Worm (Caenorhabditis elegans) whole organism, L1 larva: ENCODE results near the gene F09G8.7.

ENCODE experiments used
- C04F5.9 ChIP-seq: sonication (generic microtip); optimal IDR thresholded peaks from 2 replicates; lab custom pipeline; 2016; ENCODE audit warnings: missing genetic modification characterization, missing compliant biosample characterization
- C16A3.4 ChIP-seq: fragments of 150-350 bp; optimal IDR thresholded peaks from 2 replicates; lab custom pipeline; 2014; ENCODE audit warnings: missing biosample characterization, missing genetic modification characterization
- C34B4.2 ChIP-seq: sonication (generic microtip); optimal IDR thresholded peaks from 2 replicates; lab custom pipeline; 2017; ENCODE audit warnings: mild to moderate bottlenecking, missing genetic modification characterization, missing compliant biosample characterization
- F16B12.6 ChIP-seq: fragments of 150-350 bp; optimal IDR thresholded peaks from 2 replicates; lab custom pipeline; 2014; ENCODE audit warnings: missing biosample characterization, missing genetic modification characterization
- Y116A8C.19 ChIP-seq: sonication (generic microtip); optimal IDR thresholded peaks from 2 replicates; lab custom pipeline; 2016; ENCODE audit warnings: missing compliant biosample characterization, missing genetic modification characterization, borderline replicate concordance
- alr-1 ChIP-seq: fragments of 200-800 bp; sonication (Bioruptor generic); optimal IDR thresholded peaks from 2 replicates; lab custom pipeline; 2018; ENCODE audit warnings: borderline replicate concordance, mild to moderate bottlenecking, missing genetic modification characterization, missing compliant biosample characterization
- aly-2 ChIP-seq: fragments of 150-350 bp; optimal IDR thresholded peaks from 2 replicates; lab custom pipeline; 2014; ENCODE audit warnings: missing biosample characterization, missing genetic modification characterization
- ama-1 ChIP-seq: fragments of 150-350 bp; optimal IDR thresholded peaks from 2 replicates; lab custom pipeline; 2014
- blmp-1 ChIP-seq: fragments of 150-350 bp; optimal IDR thresholded peaks from 2 replicates; lab custom pipeline; 2014; ENCODE audit warnings: missing biosample characterization, missing genetic modification characterization
- ceh-63 ChIP-seq: fragments of 200-800 bp; sonication (Bioruptor generic); optimal IDR thresholded peaks from 2 replicates; lab custom pipeline; 2018; ENCODE audit warnings: mild to moderate bottlenecking, missing genetic modification characterization, missing compliant biosample characterization
- ceh-8 ChIP-seq: fragments of 200-800 bp; sonication (Bioruptor generic); optimal IDR thresholded peaks from 2 replicates; lab custom pipeline; 2018; ENCODE audit warnings: mild to moderate bottlenecking, missing genetic modification characterization, moderate library complexity, missing compliant biosample characterization
- ces-1 ChIP-seq: fragments of 150-350 bp; optimal IDR thresholded peaks from 2 replicates; lab custom pipeline; 2014; ENCODE audit warnings: missing biosample characterization, missing genetic modification reagents, missing genetic modification characterization
- dpl-1 ChIP-seq, 3 experiments: fragments of 150-350 bp in 2 of 3; sonication (generic microtip) in 1 of 3; optimal IDR thresholded peaks; 2 replicates each; lab custom pipeline; 2014 to 2017; ENCODE audit warnings: missing biosample characterization in 3 of 3, missing genetic modification characterization in 3 of 3, missing genetic modification reagents in 3 of 3
- efl-1 ChIP-seq, 4 experiments: fragments of 150-350 bp; optimal IDR thresholded peaks in 3 of 4; peaks in 1 of 4; 1 replicate in 1 of 4; 2 replicates in 3 of 4; lab custom pipeline; 2014; ENCODE audit warnings: missing biosample characterization in 2 of 4, missing genetic modification characterization in 2 of 4, missing genetic modification reagents in 2 of 4
- efl-3 ChIP-seq: fragments of 200-800 bp; sonication (Bioruptor generic); optimal IDR thresholded peaks from 2 replicates; lab custom pipeline; 2018; ENCODE audit warnings: mild to moderate bottlenecking, missing genetic modification characterization, missing compliant biosample characterization
- egl-13 ChIP-seq: sonication (generic microtip); optimal IDR thresholded peaks from 2 replicates; lab custom pipeline; 2016; ENCODE audit warnings: missing genotype, missing genetic modification reagents, missing genetic modification characterization, missing compliant biosample characterization
- egl-27 ChIP-seq, 2 experiments: fragments of 150-350 bp in 1 of 2; sonication (generic microtip); optimal IDR thresholded peaks; 3 replicates each; lab custom pipeline; 2017 to 2018; ENCODE audit warnings: missing biosample characterization in 2 of 2, missing genetic modification characterization in 2 of 2, missing genetic modification reagents in 2 of 2
- elt-2 ChIP-seq: sonication (generic microtip); optimal IDR thresholded peaks from 2 replicates; lab custom pipeline; 2016; ENCODE audit warnings: missing genetic modification characterization, mild to moderate bottlenecking, inconsistent platforms, missing compliant biosample characterization, missing genetic modification reagents
- elt-3 ChIP-seq, 6 experiments: fragments of 150-350 bp in 1 of 6; sonication (generic microtip); optimal IDR thresholded peaks; 2 replicates each; lab custom pipeline; 2017 to 2018; ENCODE audit warnings: missing biosample characterization in 6 of 6, missing genetic modification characterization in 6 of 6, inconsistent platforms in 1 of 6
- grh-1 ChIP-seq: fragments of 200-800 bp; sonication (Bioruptor generic); IDR thresholded peaks from 2 replicates; pipeline ENCODE4 v1.3.6; 2022; ENCODE audit warnings: missing genetic modification reagents, missing genetic modification characterization, missing compliant biosample characterization
- hpl-2 ChIP-seq: fragments of 150-350 bp; optimal IDR thresholded peaks from 2 replicates; lab custom pipeline; 2014; ENCODE audit warnings: missing biosample characterization, missing genetic modification reagents, missing genetic modification characterization
- lin-13 ChIP-seq: fragments of 150-350 bp; optimal IDR thresholded peaks from 2 replicates; lab custom pipeline; 2014; ENCODE audit warnings: missing biosample characterization, missing genetic modification reagents, missing genetic modification characterization
- lin-14 ChIP-seq: fragments of 200-800 bp; sonication (Bioruptor generic); optimal IDR thresholded peaks from 2 replicates; lab custom pipeline; 2018; ENCODE audit warnings: mild to moderate bottlenecking, missing genetic modification characterization, moderate library complexity, missing compliant biosample characterization
- lin-15B ChIP-seq: fragments of 150-350 bp; sonication (generic microtip); optimal IDR thresholded peaks from 3 replicates; lab custom pipeline; 2014; ENCODE audit warnings: missing biosample characterization, missing genetic modification characterization
- lsy-2 ChIP-seq, 2 experiments: fragments of 150-350 bp; optimal IDR thresholded peaks; 2 replicates each; lab custom pipeline; 2014; ENCODE audit warnings: missing biosample characterization in 2 of 2, missing genetic modification characterization in 2 of 2
- mdl-1 ChIP-seq, 2 experiments: fragments of 150-350 bp; optimal IDR thresholded peaks; 2 replicates each; lab custom pipeline; 2014 to 2017; ENCODE audit warnings: missing biosample characterization in 2 of 2, missing genetic modification characterization in 2 of 2, inconsistent platforms in 1 of 2
- mef-2 ChIP-seq: fragments of 150-350 bp; optimal IDR thresholded peaks from 2 replicates; lab custom pipeline; 2014; ENCODE audit warnings: missing biosample characterization, missing genetic modification characterization
- mep-1 ChIP-seq: fragments of 150-350 bp; optimal IDR thresholded peaks from 2 replicates; lab custom pipeline; 2014; ENCODE audit warnings: missing biosample characterization, missing genetic modification characterization
- nhr-11 ChIP-seq: fragments of 150-350 bp; optimal IDR thresholded peaks from 2 replicates; lab custom pipeline; 2014; ENCODE audit warnings: missing biosample characterization, missing genetic modification characterization
- nhr-20 ChIP-seq: sonication (generic microtip); optimal IDR thresholded peaks from 2 replicates; lab custom pipeline; 2016; ENCODE audit warnings: mild to moderate bottlenecking, missing genetic modification characterization, missing compliant biosample characterization
- nhr-47 ChIP-seq: sonication (generic microtip); optimal IDR thresholded peaks from 2 replicates; lab custom pipeline; 2016; ENCODE audit warnings: mild to moderate bottlenecking, missing genetic modification characterization, moderate library complexity, missing compliant biosample characterization
- nhr-71 ChIP-seq: sonication (generic microtip); optimal IDR thresholded peaks from 2 replicates; lab custom pipeline; 2016; ENCODE audit warnings: mild to moderate bottlenecking, missing genetic modification characterization, moderate library complexity, missing compliant biosample characterization
- nhr-85 ChIP-seq: sonication (generic microtip); peaks from one replicate; lab custom pipeline; 2016; ENCODE audit warnings: missing genetic modification characterization, inconsistent platforms, missing compliant biosample characterization
- pag-3 ChIP-seq: sonication (generic microtip); optimal IDR thresholded peaks from 2 replicates; lab custom pipeline; 2017; ENCODE audit warnings: missing genetic modification characterization, mild to moderate bottlenecking, missing compliant biosample characterization, antibody characterized with exemption, borderline replicate concordance; ENCODE audit not compliant: insufficient read depth
- pax-3 ChIP-seq: fragments of 200-800 bp; sonication (Bioruptor generic); optimal IDR thresholded peaks from 2 replicates; lab custom pipeline; 2018; ENCODE audit warnings: mild to moderate bottlenecking, missing genetic modification characterization, moderate library complexity, missing compliant biosample characterization
- pqm-1 ChIP-seq: sonication (generic microtip); optimal IDR thresholded peaks from 3 replicates; lab custom pipeline; 2017; ENCODE audit warnings: missing biosample characterization, missing genetic modification characterization
- skn-1 ChIP-seq: fragments of 150-350 bp; optimal IDR thresholded peaks from 2 replicates; lab custom pipeline; 2014; ENCODE audit warnings: missing biosample characterization, missing genetic modification characterization
- snpc-4 ChIP-seq: fragments of 150-350 bp; optimal IDR thresholded peaks from 2 replicates; lab custom pipeline; 2014; ENCODE audit warnings: missing biosample characterization, missing genetic modification characterization
- snu-23 ChIP-seq: sonication (generic microtip); optimal IDR thresholded peaks from 2 replicates; lab custom pipeline; 2016; ENCODE audit warnings: missing genetic modification characterization, missing compliant biosample characterization
- sox-4 ChIP-seq: sonication (generic microtip); optimal IDR thresholded peaks from 2 replicates; lab custom pipeline; 2016; ENCODE audit warnings: missing genetic modification characterization, missing compliant biosample characterization
- swsn-7 ChIP-seq: sonication (generic microtip); optimal IDR thresholded peaks from 2 replicates; lab custom pipeline; 2016; ENCODE audit warnings: missing genetic modification characterization, missing compliant biosample characterization
- unc-130 ChIP-seq: fragments of 150-350 bp; optimal IDR thresholded peaks from 2 replicates; lab custom pipeline; 2017; ENCODE audit warnings: missing biosample characterization, missing genetic modification characterization, inconsistent platforms
- unc-30 ChIP-seq: sonication (generic microtip); optimal IDR thresholded peaks from 2 replicates; lab custom pipeline; 2017; ENCODE audit warnings: missing biosample characterization, missing genetic modification characterization
- unc-62 ChIP-seq: fragments of 150-350 bp; optimal IDR thresholded peaks from 2 replicates; lab custom pipeline; 2014; ENCODE audit warnings: missing biosample characterization, missing genetic modification reagents, missing genetic modification characterization
- unc-98 ChIP-seq: fragments of 200-800 bp; sonication (Bioruptor generic); IDR thresholded peaks from 2 replicates; pipeline ENCODE4 v1.3.6; 2022; ENCODE audit warnings: missing genetic modification characterization, missing compliant biosample characterization
- xbp-1 ChIP-seq: sonication (generic microtip); optimal IDR thresholded peaks from 2 replicates; lab custom pipeline; 2016; ENCODE audit warnings: missing genetic modification characterization, missing compliant biosample characterization
- zag-1 ChIP-seq: fragments of 150-350 bp; optimal IDR thresholded peaks from 2 replicates; lab custom pipeline; 2014; ENCODE audit warnings: missing biosample characterization, missing genetic modification characterization
- zip-4 ChIP-seq: fragments of 200-800 bp; sonication (Bioruptor generic); optimal IDR thresholded peaks from 2 replicates; lab custom pipeline; 2018; ENCODE audit warnings: mild to moderate bottlenecking, missing genetic modification characterization, moderate library complexity, missing compliant biosample characterization
- ztf-11 ChIP-seq, 2 experiments: sonication (generic microtip); optimal IDR thresholded peaks; 2 replicates each; lab custom pipeline; 2016 to 2017; ENCODE audit warnings: missing genetic modification characterization in 2 of 2, missing biosample characterization in 1 of 2, missing compliant biosample characterization in 1 of 2

Gene F09G8.7

DNA sequence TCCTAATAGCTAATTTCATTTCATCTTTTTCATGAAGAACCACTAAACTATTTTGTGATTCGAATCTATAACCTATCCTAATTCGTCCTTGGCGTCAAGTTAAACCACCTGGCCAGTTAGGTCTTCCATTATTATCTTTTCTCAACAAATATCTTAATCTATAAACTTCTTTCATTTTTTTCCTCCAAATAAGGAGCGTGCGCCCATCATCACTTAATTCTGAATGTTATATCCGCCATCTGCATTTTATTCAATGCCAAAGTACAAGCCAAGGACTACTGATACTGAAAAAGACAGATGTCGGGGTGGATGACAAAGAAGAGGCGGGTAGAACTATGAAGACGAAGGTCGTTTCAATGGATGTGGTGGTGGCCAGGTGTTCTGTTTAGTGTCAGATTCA lies 39.2 kb downstream of the F09G8.7 start:
- TF ChIP-seq nhr-71 (peak; percentile 16), mep-1 (peak; percentile 56), blmp-1 (tag; lab: Kevin White, UChicago) (peak; percentile 36), dpl-1 (GFP tag; optimal IDR thresholded peaks at IDR 0.05; lab: Kevin White, UChicago) (no peak), unc-98 (GFP tag; lab: Robert Waterston, UW) (no peak), F16B12.6 (no peak), mef-2 (no peak), pqm-1 (tag; lab: Kevin White, UChicago) (no peak), xbp-1 (tag; lab: Kevin White, UChicago) (no peak), snpc-4 (tag; lab: Kevin White, UChicago) (no peak), efl-1 (optimal IDR thresholded peaks at IDR 0.05; lab: Kevin White, UChicago) (no peak), efl-1 (GFP tag; optimal IDR thresholded peaks at IDR 0.05 in 1 of 2; lab: Kevin White, UChicago) (peak in 1 of 2 experiments; percentile 0), zag-1 (no peak), snu-23 (peak; percentile 6), egl-13 (no peak), mdl-1 (tag; optimal IDR thresholded peaks at IDR 0.05; lab: Kevin White, UChicago) (no peak), nhr-11 (tag; lab: Kevin White, UChicago) (no peak), swsn-7 (tag; lab: Kevin White, UChicago) (no peak), nhr-85 (tag; lab: Kevin White, UChicago) (peak; percentile 79), lin-15B (tag; lab: Kevin White, UChicago) (no peak), lin-13 (GFP tag; lab: Kevin White, UChicago) (peak; percentile 11), unc-130 (no peak), zip-4 (GFP tag; lab: Kevin White, UChicago) (no peak), aly-2 (tag; lab: Kevin White, UChicago) (no peak), lin-14 (GFP tag; lab: Kevin White, UChicago) (peak; percentile 63), alr-1 (tag; lab: Kevin White, UChicago) (no peak), elt-3 (tag; optimal IDR thresholded peaks at IDR 0.05; lab: Kevin White, UChicago) (peak in 1 of 6 experiments; percentile 39), hpl-2 (GFP tag; lab: Kevin White, UChicago) (no peak), lsy-2 (tag; optimal IDR thresholded peaks at IDR 0.05; lab: Kevin White, UChicago) (peak in 1 of 2 experiments; percentile 18), nhr-47 (tag; lab: Kevin White, UChicago) (no peak), nhr-20 (tag; lab: Kevin White, UChicago) (no peak)

- TF ChIP-seq skn-1 (tag; lab: Kevin White, UChicago): peak; percentile 65
- no peak for TF ChIP-seq unc-62 (GFP tag; lab: Kevin White, UChicago)
- TF ChIP-seq ztf-11 (tag; optimal IDR thresholded peaks at IDR 0.05; lab: Kevin White, UChicago): peak in 1 of 2 experiments; percentile 73
- peak; percentile 52 to 57 (median 53) for TF ChIP-seq dpl-1 (GFP tag; optimal IDR thresholded peaks at IDR 0.05; lab: Kevin White, UChicago)
- TF ChIP-seq unc-98 (GFP tag; lab: Robert Waterston, UW): no peak
- TF ChIP-seq nhr-20 (tag; lab: Kevin White, UChicago): peak; percentile 88
- peak; percentile 13 for TF ChIP-seq ceh-63 (GFP tag; lab: Kevin White, UChicago)
- TF ChIP-seq ces-1: no peak
- no peak for TF ChIP-seq Y116A8C.19 (tag; lab: Kevin White, UChicago)
- TF ChIP-seq ceh-8 (GFP tag; lab: Kevin White, UChicago): peak; percentile 29
- peak; percentile 82 for TF ChIP-seq C16A3.4
- no peak for TF ChIP-seq efl-3 (GFP tag; lab: Kevin White, UChicago)
- TF ChIP-seq alr-1 (tag; lab: Kevin White, UChicago): no peak
- no peak for TF ChIP-seq egl-27 (tag; optimal IDR thresholded peaks at IDR 0.05; lab: Kevin White, UChicago)
- TF ChIP-seq hpl-2 (GFP tag; lab: Kevin White, UChicago): no peak
- no peak for TF ChIP-seq nhr-85 (tag; lab: Kevin White, UChicago)
- no peak for TF ChIP-seq grh-1
- TF ChIP-seq C04F5.9 (tag; lab: Kevin White, UChicago): no peak
- peak; percentile 9 for TF ChIP-seq zip-4 (GFP tag; lab: Kevin White, UChicago)
- TF ChIP-seq mep-1: peak; percentile 51
- no peak for TF ChIP-seq ama-1
- TF ChIP-seq pag-3: no peak
- peak; percentile 85 for TF ChIP-seq nhr-47 (tag; lab: Kevin White, UChicago)
- TF ChIP-seq pax-3: peak; percentile 64
- peak in 1 of 2 experiments; percentile 93 for TF ChIP-seq mdl-1 (tag; optimal IDR thresholded peaks at IDR 0.05; lab: Kevin White, UChicago)
- TF ChIP-seq lin-14 (GFP tag; lab: Kevin White, UChicago): peak; percentile 99
- peak; percentile 73 for TF ChIP-seq xbp-1 (tag; lab: Kevin White, UChicago)
- TF ChIP-seq F16B12.6: peak; percentile 50
- TF ChIP-seq C34B4.2 (tag; lab: Kevin White, UChicago): no peak
- TF ChIP-seq sox-4 (tag; lab: Kevin White, UChicago): peak; percentile 73
- peak; percentile 76 for TF ChIP-seq egl-13
- peak; percentile 21 for TF ChIP-seq elt-2 (tag; lab: Kevin White, UChicago)
- no peak for TF ChIP-seq unc-30 (tag; lab: Kevin White, UChicago)
Observed at ce11 chrIII:8227511-8227910, 40.6 kb downstream of the F09G8.7 start, which contains the start of gene fbxl-1. fbxl-1 (plus strand) TSS chrIII:8227830.
